Fruit fly (Drosophila melanogaster): Measurements from ENCODE around the gene jigr1.
A peak's percentile ranks its signal among the peaks of the same experiment; 100 is the strongest.

The jigr1 gene

dm6 chr3R:25647577-25648257 is 10.1 kb downstream of the jigr1 start (continued):
- peak; percentile 91; the same call in 1 of the 2 replicates for TF ChIP-seq ato (GFP tag; IDR thresholded peaks at IDR 0.05; ENCODE audit: partially characterized antibody)
- peak; percentile 7 for TF ChIP-seq pros (GFP tag; optimal IDR thresholded peaks at IDR 0.05)
- 0 out of 2 replicates have a peak, but pooled peaks have one; percentile 9 for TF ChIP-seq Atf6 (GFP tag; IDR thresholded peaks at IDR 0.05)
- TF ChIP-seq CG13287 (GFP tag; IDR thresholded peaks at IDR 0.05; ENCODE audit: partially characterized antibody), result peak; percentile 67
- TF ChIP-seq gcm (GFP tag; optimal IDR thresholded peaks at IDR 0.05), result peak; percentile 8
- no peak for TF ChIP-seq Hr3 (GFP tag; optimal IDR thresholded peaks at IDR 0.05)
- peak; percentile 66 for TF ChIP-seq Drgx (GFP tag; IDR thresholded peaks at IDR 0.05)
- TF ChIP-seq CG4707 (GFP tag; optimal IDR thresholded peaks at IDR 0.05), result peak; percentile 47
- TF ChIP-seq Dll (GFP tag; IDR thresholded peaks at IDR 0.05; ENCODE audit: partially characterized antibody), result peak; percentile 68
- no peak for TF ChIP-seq CG12071 (GFP tag; optimal IDR thresholded peaks at IDR 0.05)
- TF ChIP-seq Xbp1 (GFP tag; optimal IDR thresholded peaks at IDR 0.05), result peak; percentile 10
- TF ChIP-seq ranshi (GFP tag; IDR thresholded peaks at IDR 0.05), result no peak
- TF ChIP-seq lola (GFP tag; optimal IDR thresholded peaks at IDR 0.05), result no peak
- TF ChIP-seq sd (tag; optimal IDR thresholded peaks at IDR 0.05), result peak; percentile 5
- no peak for TF ChIP-seq pho (GFP tag; optimal IDR thresholded peaks at IDR 0.05)
- TF ChIP-seq Dad (GFP tag; optimal IDR thresholded peaks at IDR 0.05), result peak; percentile 9
- peak; percentile 37 for TF ChIP-seq BEAF-32 (GFP tag; optimal IDR thresholded peaks at IDR 0.05)
- TF ChIP-seq CG4424 (GFP tag; optimal IDR thresholded peaks at IDR 0.05), result peak; percentile 13
- TF ChIP-seq Doc3 (GFP tag; IDR thresholded peaks at IDR 0.05; ENCODE audit: partially characterized antibody), result peak; percentile 52; the same call in 2 of the 3 replicates
- peak; percentile 60 for TF ChIP-seq CG17186 (GFP tag; optimal IDR thresholded peaks at IDR 0.05)
- peak; percentile 85 for TF ChIP-seq Ets97D (GFP tag; optimal IDR thresholded peaks at IDR 0.05)
- peak; percentile 29 for TF ChIP-seq CG2875 (GFP tag; optimal IDR thresholded peaks at IDR 0.05)
- TF ChIP-seq otp (GFP tag; IDR thresholded peaks at IDR 0.05), result peak; percentile 34; the same call in 1 of the 3 replicates
- no peak for TF ChIP-seq Camta (GFP tag; optimal IDR thresholded peaks at IDR 0.05)
- no peak for TF ChIP-seq CG14965 (GFP tag; optimal IDR thresholded peaks at IDR 0.05; ENCODE audit: borderline replicate concordance)
- TF ChIP-seq CG31365 (tag; optimal IDR thresholded peaks at IDR 0.05), result peak; percentile 71
- no peak for TF ChIP-seq CG13296 (GFP tag; optimal IDR thresholded peaks at IDR 0.05)
- peak; percentile 31 for TF ChIP-seq chn (GFP tag; optimal IDR thresholded peaks at IDR 0.05)
- peak; percentile 39 for TF ChIP-seq gsb-n (tag; optimal IDR thresholded peaks at IDR 0.05)
- TF ChIP-seq wek (GFP tag; optimal IDR thresholded peaks at IDR 0.05), result peak; percentile 32
- TF ChIP-seq zf30C (GFP tag; optimal IDR thresholded peaks at IDR 0.05), result no peak
- TF ChIP-seq CG8290 (GFP tag; optimal IDR thresholded peaks at IDR 0.05), result peak; percentile 97
- peak; percentile 65 to 98 for TF ChIP-seq CG8290 (tag; optimal IDR thresholded peaks at IDR 0.05)
- peak; percentile 15 for TF ChIP-seq CoRest (tag; optimal IDR thresholded peaks at IDR 0.05)
- TF ChIP-seq Mes4 (GFP tag; optimal IDR thresholded peaks at IDR 0.05), result no peak
- TF ChIP-seq CTCF (GFP tag; optimal IDR thresholded peaks at IDR 0.05), result peak; percentile 63
- no peak for TF ChIP-seq Blimp-1 (GFP tag; optimal IDR thresholded peaks at IDR 0.05)
- TF ChIP-seq kni (GFP tag; optimal IDR thresholded peaks at IDR 0.05), result peak; percentile 85
- no peak for TF ChIP-seq CG16863 (GFP tag; optimal IDR thresholded peaks at IDR 0.05)
- TF ChIP-seq CG1024 (GFP tag; IDR thresholded peaks at IDR 0.05), result no peak
- TF ChIP-seq CG12659 (GFP tag; optimal IDR thresholded peaks at IDR 0.05), result peak; percentile 30
- TF ChIP-seq nmo (GFP tag; optimal IDR thresholded peaks at IDR 0.05), result peak; percentile 27
- TF ChIP-seq sna (GFP tag; IDR thresholded peaks at IDR 0.05; ENCODE audit: partially characterized antibody), result peak; percentile 77
- peak; percentile 23 for TF ChIP-seq MESR4 (GFP tag; optimal IDR thresholded peaks at IDR 0.05)
- no peak for TF ChIP-seq btn (GFP tag; optimal IDR thresholded peaks at IDR 0.05)
- TF ChIP-seq Awh (GFP tag; IDR thresholded peaks at IDR 0.05), result no peak
- no peak for TF ChIP-seq peb (GFP tag; IDR thresholded peaks at IDR 0.05)
- 0 out of 2 replicates have a peak, but pooled peaks have one; percentile 31 for TF ChIP-seq CG5953 (GFP tag; IDR thresholded peaks at IDR 0.05)
- no peak for TF ChIP-seq fd3F (GFP tag; optimal IDR thresholded peaks at IDR 0.05)
